Worm (Caenorhabditis elegans): ENCODE results near the gene T22G5.3.

Gene T22G5.3

ce11 chrV:13908120-13908915 lies 27.6 kb downstream of the T22G5.3 start:
- TF ChIP-seq ama-1 (optimal IDR thresholded peaks at IDR 0.05) (peak; percentile 53), ama-1 (GFP tag; optimal IDR thresholded peaks at IDR 0.05) (no peak), K11D2.4 (GFP tag; IDR thresholded peaks at IDR 0.05) (peak; percentile 45), aptf-2 (GFP tag; conservative IDR thresholded peaks at IDR 0.05) (0 out of 2 replicates have a peak, but pooled peaks have one; percentile 5), B0336.3 (GFP tag; IDR thresholded peaks at IDR 0.05) (peak; percentile 15), Y56A3A.18 (GFP tag; IDR thresholded peaks at IDR 0.05) (peak; percentile 7; the same call in 1 of the 2 replicates), ceh-79 (tag; optimal IDR thresholded peaks at IDR 0.05) (no peak), Y79H2A.3 (GFP tag; conservative IDR thresholded peaks at IDR 0.05) (peak; percentile 6; the same call in 1 of the 2 replicates), athp-1 (tag; optimal IDR thresholded peaks at IDR 0.05) (peak; percentile 1), him-1 (tag; optimal IDR thresholded peaks at IDR 0.05) (no peak), attf-3 (GFP tag; conservative IDR thresholded peaks at IDR 0.05) (0 out of 2 replicates have a peak, but pooled peaks have one; percentile 8), nfyb-1 (GFP tag; IDR thresholded peaks at IDR 0.05) (peak; percentile 64), chd-7 (tag; optimal IDR thresholded peaks at IDR 0.05) (peak; percentile 38), madf-3 (GFP tag; IDR thresholded peaks at IDR 0.05) (0 out of 2 replicates have a peak, but pooled peaks have one; percentile 27), hmg-20 (GFP tag; IDR thresholded peaks at IDR 0.05) (no peak), cebp-1 (GFP tag; IDR thresholded peaks at IDR 0.05) (no peak), cebp-1 (tag; optimal IDR thresholded peaks at IDR 0.05) (peak; percentile 29), ztf-3 (GFP tag; optimal IDR thresholded peaks at IDR 0.05) (peak; percentile 41), repo-1 (tag; optimal IDR thresholded peaks at IDR 0.05) (no peak), lin-35 (GFP tag; optimal IDR thresholded peaks at IDR 0.05) (peak in 1 of 3 experiments; percentile 39), ztf-28 (GFP tag; IDR thresholded peaks at IDR 0.05) (peak; percentile 33; the same call in 1 of the 2 replicates), Y95B8A.8 (GFP tag; IDR thresholded peaks at IDR 0.05) (peak; percentile 71; the same call in 1 of the 2 replicates), egl-18 (GFP tag; IDR thresholded peaks at IDR 0.05) (no peak), dox-1 (GFP tag; IDR thresholded peaks at IDR 0.05) (peak; percentile 57)

- TF ChIP-seq madf-6 (GFP tag; IDR thresholded peaks at IDR 0.05), result no peak
- no peak for TF ChIP-seq snpc-1.3 (tag; optimal IDR thresholded peaks at IDR 0.05; ENCODE audit: insufficient read depth)
- peak; percentile 90 for TF ChIP-seq ama-1 (optimal IDR thresholded peaks at IDR 0.05)
- no peak for TF ChIP-seq ama-1 (GFP tag; optimal IDR thresholded peaks at IDR 0.05)
- no peak for TF ChIP-seq bed-2 (GFP tag; IDR thresholded peaks at IDR 0.05)
- no peak for TF ChIP-seq egl-44 (GFP tag; IDR thresholded peaks at IDR 0.05)
- TF ChIP-seq aptf-2 (GFP tag; conservative IDR thresholded peaks at IDR 0.05), result 0 out of 2 replicates have a peak, but pooled peaks have one; percentile 4
- 0 out of 2 replicates have a peak, but pooled peaks have one; percentile 5 for TF ChIP-seq pbrm-1 (GFP tag; IDR thresholded peaks at IDR 0.05)
- TF ChIP-seq B0336.3 (GFP tag; IDR thresholded peaks at IDR 0.05), result 0 out of 2 replicates have a peak, but pooled peaks have one; percentile 0
- no peak for TF ChIP-seq mxl-1 (tag; optimal IDR thresholded peaks at IDR 0.05)
- TF ChIP-seq die-1 (tag; optimal IDR thresholded peaks at IDR 0.05), result no peak
- no peak for TF ChIP-seq hmg-20 (GFP tag; IDR thresholded peaks at IDR 0.05)
- TF ChIP-seq C06A6.2 (GFP tag; conservative IDR thresholded peaks at IDR 0.05), result no peak
- TF ChIP-seq T07F8.4 (tag; optimal IDR thresholded peaks at IDR 0.05), result no peak
- no peak for TF ChIP-seq hlh-26 (GFP tag; conservative IDR thresholded peaks at IDR 0.05)
Measured at ce11 chrV:13908916-13909176, 28.1 kb downstream of the T22G5.3 start, which contains the start of gene C06B3.6. Gene C06B3.6 (minus strand): TSS chrV:13908967.

ce11 chrV:13909400-13909799 lies 28.7 kb downstream of the T22G5.3 start, which contains the start of gene C06B3.7:
Gene C06B3.7 (plus strand): TSS chrV:13909686.
- TF ChIP-seq hmg-1.2 (GFP tag; IDR thresholded peaks at IDR 0.05), result no peak; the same call in 1 of the 2 replicates
- peak in 1 of 2 experiments; percentile 47 for TF ChIP-seq let-607 (tag; optimal IDR thresholded peaks at IDR 0.05)
- no peak for TF ChIP-seq egl-18 (GFP tag; IDR thresholded peaks at IDR 0.05)
- TF ChIP-seq lin-40 (tag; optimal IDR thresholded peaks at IDR 0.05), result peak; percentile 71
- no peak for TF ChIP-seq Y53F4B.3 (GFP tag; IDR thresholded peaks at IDR 0.05)
- TF ChIP-seq egl-44 (GFP tag; IDR thresholded peaks at IDR 0.05), result peak; percentile 37; the same call in 1 of the 2 replicates
- no peak for TF ChIP-seq ceh-58 (GFP tag; IDR thresholded peaks at IDR 0.05)
- no peak for TF ChIP-seq ets-4 (GFP tag; optimal IDR thresholded peaks at IDR 0.05)
- TF ChIP-seq Y67H2A.10 (GFP tag; conservative IDR thresholded peaks at IDR 0.05), result no peak
- no peak for TF ChIP-seq C17E4.6 (GFP tag; IDR thresholded peaks at IDR 0.05)
- peak; percentile 81 for TF ChIP-seq let-526 (GFP tag; IDR thresholded peaks at IDR 0.05)
- TF ChIP-seq sea-2 (GFP tag; IDR thresholded peaks at IDR 0.05), result no peak
- no peak for TF ChIP-seq B0336.3 (GFP tag; IDR thresholded peaks at IDR 0.05)
- TF ChIP-seq F37B4.10 (GFP tag; IDR thresholded peaks at IDR 0.05), result no peak
- TF ChIP-seq madf-6 (GFP tag; IDR thresholded peaks at IDR 0.05), result no peak

Data from whole organism, young adult.